Worm (Caenorhabditis elegans): Measurements from ENCODE around the gene C05D12.4.

DNA sequence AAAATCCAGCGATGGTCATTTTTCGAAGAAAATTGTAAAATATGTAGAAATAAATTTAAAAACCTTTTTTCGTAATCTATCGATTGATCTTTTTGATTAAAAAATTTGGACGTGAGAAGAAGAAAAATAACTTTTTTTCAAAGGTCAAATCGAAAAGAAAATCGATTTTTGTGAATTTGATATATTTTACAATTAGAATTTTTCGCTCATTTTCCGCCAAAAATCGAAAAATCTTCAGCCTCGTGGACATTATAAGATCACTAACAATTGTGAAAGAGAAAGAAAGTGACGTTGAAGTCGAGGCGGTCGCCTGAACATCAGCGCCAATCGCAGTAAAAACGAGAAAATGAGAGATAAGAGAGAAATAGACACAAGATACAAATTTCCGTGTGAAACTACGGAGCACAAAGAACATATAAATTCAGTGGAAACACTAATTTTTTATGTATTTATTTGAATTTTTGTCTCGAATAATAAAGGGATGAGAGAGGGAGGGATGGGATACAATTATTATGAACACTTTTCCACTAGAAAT, 38.0 kb downstream of the C05D12.4 start, which contains the start of gene cisd-1:
- TF ChIP-seq ceh-28 (tag; optimal IDR thresholded peaks at IDR 0.05): no peak
- TF ChIP-seq nhr-12 (tag; optimal IDR thresholded peaks at IDR 0.05): no peak
- no peak for TF ChIP-seq unc-39 (tag; optimal IDR thresholded peaks at IDR 0.05)
- no peak for TF ChIP-seq ceh-9 (tag; optimal IDR thresholded peaks at IDR 0.05)
- no peak for TF ChIP-seq skn-1 (tag; optimal IDR thresholded peaks at IDR 0.05)
- no peak for TF ChIP-seq nhr-25 (tag; optimal IDR thresholded peaks at IDR 0.05)
